Fruit fly (Drosophila melanogaster): ENCODE data around the gene Srx.

DNA sequence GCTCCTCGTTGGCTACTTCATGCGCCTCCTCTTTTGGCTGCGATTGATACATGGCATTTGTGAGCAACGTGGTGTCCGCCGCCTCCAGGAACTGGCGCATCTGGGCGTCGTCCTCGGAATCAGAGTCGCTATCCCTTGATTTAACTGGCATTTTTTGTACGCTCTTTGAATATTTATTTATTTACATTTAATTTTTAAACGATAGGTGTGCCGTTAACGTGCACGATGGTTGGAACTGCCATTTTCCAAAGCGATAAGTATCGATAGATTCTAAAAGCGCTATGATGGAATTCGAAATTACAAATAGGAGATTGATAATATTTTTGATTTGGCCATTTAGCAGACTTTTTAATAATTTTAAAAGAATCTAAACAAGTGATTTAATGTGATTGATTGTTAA is 4.3 kb upstream of the Srx start, which contains the start of gene CG32554:
- no peak for TF ChIP-seq Pif1A (GFP tag; optimal IDR thresholded peaks at IDR 0.05)
- no peak for TF ChIP-seq CG34367 (tag; optimal IDR thresholded peaks at IDR 0.05)
- no peak for TF ChIP-seq CG12605 (GFP tag; IDR thresholded peaks at IDR 0.05)
- TF ChIP-seq fd96Ca (GFP tag; IDR thresholded peaks at IDR 0.05): no peak
- no peak for TF ChIP-seq CG9948 (tag; optimal IDR thresholded peaks at IDR 0.05)
- no peak for TF ChIP-seq CG8301 (tag; optimal IDR thresholded peaks at IDR 0.05)
- TF ChIP-seq rn (GFP tag; IDR thresholded peaks at IDR 0.05): no peak
- TF ChIP-seq EcR (GFP tag; optimal IDR thresholded peaks at IDR 0.05): no peak
- TF ChIP-seq CG15710 (tag; optimal IDR thresholded peaks at IDR 0.05): no peak
- no peak for TF ChIP-seq D1 (tag; optimal IDR thresholded peaks at IDR 0.05)

Measured in whole organism, pupa.